Worm (Caenorhabditis elegans): ENCODE data around the gene C16C8.27.

Gene C16C8.27

ce11 chrII:3441377-3441776 lies at the start of gene C16C8.27:
Gene C16C8.27 (plus strand): TSS chrII:3441677.
- TF ChIP-seq ceh-90 (tag; optimal IDR thresholded peaks at IDR 0.05), result no peak
- TF ChIP-seq nhr-85 (tag), result no peak
- TF ChIP-seq irx-1 (tag; optimal IDR thresholded peaks at IDR 0.05), result no peak

DNA sequence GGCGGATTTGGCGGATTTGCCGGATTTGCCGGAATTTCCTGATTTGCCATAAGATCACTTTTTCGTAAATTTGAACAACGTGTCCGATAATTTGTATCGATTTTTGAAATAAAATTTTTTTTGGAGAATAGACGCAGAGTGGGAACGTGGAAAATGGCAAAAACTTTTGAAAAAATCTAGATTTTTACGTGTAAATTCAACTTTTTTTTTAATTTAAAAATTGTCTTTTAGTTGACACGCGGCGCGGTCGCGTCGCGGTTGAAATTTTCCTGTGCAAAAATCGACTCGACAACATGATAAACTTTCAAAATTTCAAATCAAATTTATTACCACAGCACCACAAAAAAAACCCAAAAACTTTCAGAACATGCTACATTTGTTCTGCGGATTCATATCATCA lies 46.0 kb upstream of the C16C8.27 start, which contains the start of gene nep-20:
nep-20 (minus strand) TSS at position 101 of the 400 bp plus-strand sequence.
- no peak for TF ChIP-seq nhr-28 (tag; optimal IDR thresholded peaks at IDR 0.05)
- TF ChIP-seq lin-14 (GFP tag; optimal IDR thresholded peaks at IDR 0.05), result no peak
- no peak for TF ChIP-seq nhr-19 (GFP tag; conservative IDR thresholded peaks at IDR 0.05)
- TF ChIP-seq C16A3.4 (tag; optimal IDR thresholded peaks at IDR 0.05), result no peak
- TF ChIP-seq sptf-1 (tag; optimal IDR thresholded peaks at IDR 0.05), result no peak
- no peak for TF ChIP-seq isw-1 (GFP tag; IDR thresholded peaks at IDR 0.05)
- TF ChIP-seq unc-98 (GFP tag; IDR thresholded peaks at IDR 0.05), result no peak
- no peak for TF ChIP-seq ceh-63 (GFP tag; optimal IDR thresholded peaks at IDR 0.05)
- no peak for TF ChIP-seq unc-30 (tag; optimal IDR thresholded peaks at IDR 0.05)
- TF ChIP-seq unc-86 (tag; optimal IDR thresholded peaks at IDR 0.05), result no peak
- TF ChIP-seq lin-35 (GFP tag; optimal IDR thresholded peaks at IDR 0.05), result no peak
- no peak for TF ChIP-seq C34B4.2 (tag; optimal IDR thresholded peaks at IDR 0.05)
- TF ChIP-seq mdl-1 (tag; optimal IDR thresholded peaks at IDR 0.05), result no peak
- TF ChIP-seq ceh-8 (GFP tag; optimal IDR thresholded peaks at IDR 0.05), result no peak
- TF ChIP-seq nhr-85 (tag), result no peak
- no peak for TF ChIP-seq ztf-11 (tag; optimal IDR thresholded peaks at IDR 0.05)
- no peak for TF ChIP-seq fkh-8 (tag; optimal IDR thresholded peaks at IDR 0.05)
- no peak for TF ChIP-seq dsc-1 (tag; optimal IDR thresholded peaks at IDR 0.05)

DNA sequence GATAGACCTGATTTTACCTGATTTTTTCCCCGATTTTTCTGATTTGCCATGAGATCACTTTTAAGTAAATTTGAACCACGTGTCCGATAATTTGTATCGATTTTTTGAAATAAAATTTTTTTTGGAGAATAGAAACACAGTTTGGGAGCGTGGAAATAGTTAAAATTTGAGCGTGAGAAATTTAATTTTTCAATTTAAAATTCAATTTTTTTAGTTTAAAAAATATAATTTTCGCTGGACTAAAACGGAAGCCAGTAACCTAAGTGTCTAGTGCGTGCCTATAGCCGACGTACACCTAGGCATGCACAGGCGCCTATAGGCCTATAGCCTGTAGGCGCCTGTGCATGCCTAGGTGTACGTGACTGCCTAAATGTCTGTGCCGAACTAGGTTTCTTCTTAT lies 42.3 kb upstream of the C16C8.27 start, which contains the start of gene nep-9:
nep-9 (minus strand) TSS at position 101 of the 400 bp plus-strand sequence.
- TF ChIP-seq aly-2 (tag; optimal IDR thresholded peaks at IDR 0.05) (no peak), sox-4 (tag; optimal IDR thresholded peaks at IDR 0.05) (no peak), mep-1 (tag; optimal IDR thresholded peaks at IDR 0.05) (no peak), ceh-8 (GFP tag; optimal IDR thresholded peaks at IDR 0.05) (no peak), nhr-20 (tag; optimal IDR thresholded peaks at IDR 0.05) (no peak), tlp-1 (tag; optimal IDR thresholded peaks at IDR 0.05) (no peak), nhr-28 (tag; optimal IDR thresholded peaks at IDR 0.05) (no peak), nhr-71 (tag; optimal IDR thresholded peaks at IDR 0.05) (no peak), sup-37 (GFP tag; optimal IDR thresholded peaks at IDR 0.05) (no peak), fos-1 (tag; optimal IDR thresholded peaks at IDR 0.05) (no peak), F16B12.6 (tag; optimal IDR thresholded peaks at IDR 0.05) (no peak)

DNA sequence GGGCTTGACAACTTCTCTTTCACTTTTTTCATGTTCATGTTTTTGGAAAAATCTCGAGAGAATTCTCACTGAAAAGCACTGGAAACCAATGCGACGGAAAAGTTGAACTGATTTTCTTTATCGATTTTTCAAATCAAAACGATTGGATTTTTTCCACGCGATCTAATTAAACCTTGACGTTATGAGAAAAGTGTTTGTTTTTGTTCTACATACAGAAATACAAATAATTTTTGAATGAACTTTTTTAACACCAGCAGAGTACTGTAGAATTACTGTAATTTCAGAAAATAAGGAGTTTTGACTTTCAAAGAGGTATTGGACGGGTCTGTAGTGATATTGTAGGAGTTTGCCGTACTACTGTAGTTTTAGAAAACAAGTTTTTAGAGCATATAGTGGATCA lies 38.6 kb upstream of the C16C8.27 start, which contains the start of gene nep-10:
nep-10 (minus strand) TSS at position 101 of the 400 bp plus-strand sequence.
- no peak for TF ChIP-seq efl-1 (optimal IDR thresholded peaks at IDR 0.05)
- peak in 1 of 2 experiments; percentile 79 for TF ChIP-seq efl-1 (GFP tag; optimal IDR thresholded peaks at IDR 0.05 in 1 of 2)
- no peak for TF ChIP-seq zip-4 (GFP tag; optimal IDR thresholded peaks at IDR 0.05)

ce11 chrII:3403535-3403934 lies 37.9 kb upstream of the C16C8.27 start, which contains the start of gene nep-8:
Gene nep-8 (plus strand): TSS chrII:3403835.
- no peak for TF ChIP-seq efl-3 (GFP tag; optimal IDR thresholded peaks at IDR 0.05)
- TF ChIP-seq C34B4.2 (tag; optimal IDR thresholded peaks at IDR 0.05), result no peak
- TF ChIP-seq nhr-76 (tag; optimal IDR thresholded peaks at IDR 0.05), result no peak
- TF ChIP-seq elt-2 (tag; optimal IDR thresholded peaks at IDR 0.05), result no peak
- TF ChIP-seq tlp-1 (tag; optimal IDR thresholded peaks at IDR 0.05), result no peak
- TF ChIP-seq ces-1 (GFP tag; optimal IDR thresholded peaks at IDR 0.05), result no peak
- TF ChIP-seq blmp-1 (tag; optimal IDR thresholded peaks at IDR 0.05), result no peak
- no peak for TF ChIP-seq zag-1 (tag; optimal IDR thresholded peaks at IDR 0.05)
- TF ChIP-seq grh-1 (GFP tag; IDR thresholded peaks at IDR 0.05), result no peak
- TF ChIP-seq vab-15 (tag; optimal IDR thresholded peaks at IDR 0.05), result no peak
- TF ChIP-seq mef-2 (tag; optimal IDR thresholded peaks at IDR 0.05), result no peak
- TF ChIP-seq irx-1 (tag; optimal IDR thresholded peaks at IDR 0.05), result no peak
- no peak for TF ChIP-seq C04F5.9 (tag; optimal IDR thresholded peaks at IDR 0.05)

All from whole organism, L1 larva.